Fruit fly (Drosophila melanogaster): ENCODE data around the gene Oatp30B.

DNA sequence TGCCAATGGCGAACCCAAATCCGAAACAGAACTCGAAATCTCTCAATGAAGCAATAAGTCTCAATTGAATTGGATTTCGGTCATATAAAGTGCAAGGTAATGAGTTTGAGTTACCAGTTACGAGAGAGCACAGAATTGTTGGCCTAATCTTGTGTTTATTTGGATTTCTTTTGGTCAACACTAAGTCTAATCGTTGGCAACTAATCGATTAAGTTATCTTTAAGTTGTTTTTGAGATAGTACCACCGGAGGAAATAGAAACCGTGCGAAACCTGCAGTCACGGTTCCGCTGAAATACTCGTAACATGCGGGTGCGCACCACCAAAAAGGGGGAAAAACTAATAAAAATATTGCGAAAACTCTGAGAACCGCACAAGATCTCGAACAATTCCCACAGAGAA, 68.2 kb downstream of the Oatp30B start, which contains the start of gene CG3841:
- no peak for TF ChIP-seq CG8478 (optimal IDR thresholded peaks at IDR 0.05)
- TF ChIP-seq psq (optimal IDR thresholded peaks at IDR 0.05), result no peak
- no peak for TF ChIP-seq pan (optimal IDR thresholded peaks at IDR 0.05)
- TF ChIP-seq usp (GFP tag; optimal IDR thresholded peaks at IDR 0.05), result no peak

Measured in whole organism.